Worm (Caenorhabditis elegans): ENCODE data around the gene F02C12.2.
A peak's percentile ranks its signal among the peaks of the same experiment; 100 is the strongest.

Gene F02C12.2

DNA sequence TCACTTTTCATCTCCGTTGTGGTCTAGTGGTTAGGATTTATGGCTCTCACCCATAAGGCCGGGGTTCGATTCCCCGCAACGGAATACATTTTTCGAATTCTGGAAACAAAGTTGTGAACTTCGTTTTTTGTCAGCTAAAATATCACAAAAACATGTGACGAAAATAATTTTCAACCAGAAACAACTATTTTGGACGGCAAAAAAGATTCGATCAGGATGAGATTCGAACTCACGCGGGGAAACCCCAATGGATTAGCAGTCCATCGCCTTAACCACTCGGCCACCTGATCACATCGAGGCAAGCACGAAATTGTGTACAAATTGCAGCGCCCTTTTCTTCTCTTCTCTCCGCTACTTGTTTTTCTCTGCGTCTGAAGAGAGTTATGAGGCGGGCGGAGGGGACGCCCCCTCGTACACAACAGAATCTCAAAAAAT, 49.6 kb upstream of the F02C12.2 start (continued):
- TF ChIP-seq ceh-79 (tag; optimal IDR thresholded peaks at IDR 0.05) (peak; percentile 19), zim-3 (tag; optimal IDR thresholded peaks at IDR 0.05) (peak; percentile 56), ztf-25 (GFP tag; IDR thresholded peaks at IDR 0.05) (0 out of 2 replicates have a peak, but pooled peaks have one; percentile 55), egl-18 (GFP tag; IDR thresholded peaks at IDR 0.05) (peak; percentile 76), hlh-12 (tag; optimal IDR thresholded peaks at IDR 0.05) (peak; percentile 84), mes-4 (tag; optimal IDR thresholded peaks at IDR 0.05) (peak; percentile 81), F10E7.11 (tag; optimal IDR thresholded peaks at IDR 0.05) (peak; percentile 64), T26A5.8 (tag; optimal IDR thresholded peaks at IDR 0.05) (peak; percentile 89), ceh-100 (GFP tag; IDR thresholded peaks at IDR 0.05) (0 out of 2 replicates have a peak, but pooled peaks have one; percentile 25), nhr-80 (tag; optimal IDR thresholded peaks at IDR 0.05) (peak; percentile 86)

DNA sequence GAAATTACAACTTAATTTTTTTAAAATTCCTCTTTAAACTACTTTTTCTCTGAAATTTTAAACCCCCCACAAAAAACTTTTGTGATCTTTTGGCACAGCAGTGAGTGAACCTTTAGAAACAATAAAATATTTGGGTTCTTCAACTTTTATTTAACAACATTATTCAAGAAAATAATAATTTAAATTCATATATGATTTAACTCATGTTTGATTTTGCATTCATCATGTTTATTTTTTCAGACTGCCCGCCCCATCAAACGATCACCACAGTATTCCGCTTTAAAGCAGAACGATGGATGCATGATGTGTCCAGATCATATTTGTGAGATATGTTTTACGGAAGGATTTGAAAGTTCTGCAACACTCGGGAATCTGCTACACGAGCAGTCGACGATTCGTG, 47.3 kb upstream of the F02C12.2 start, which contains the start of gene set-8:
Gene set-8, plus strand, starts transcription at position 301 of the 400 bp plus-strand sequence.
- no peak for TF ChIP-seq hmg-20 (GFP tag; IDR thresholded peaks at IDR 0.05)
- no peak for TF ChIP-seq ama-1 (optimal IDR thresholded peaks at IDR 0.05)
- no peak for TF ChIP-seq ama-1 (GFP tag; optimal IDR thresholded peaks at IDR 0.05)
- no peak for TF ChIP-seq F52B5.7 (tag; optimal IDR thresholded peaks at IDR 0.05)
- TF ChIP-seq tbx-9 (tag; optimal IDR thresholded peaks at IDR 0.05; ENCODE audit: borderline replicate concordance), result no peak
- TF ChIP-seq ztf-6 (GFP tag; IDR thresholded peaks at IDR 0.05), result no peak
- TF ChIP-seq hsf-1 (GFP tag; IDR thresholded peaks at IDR 0.05), result no peak

DNA sequence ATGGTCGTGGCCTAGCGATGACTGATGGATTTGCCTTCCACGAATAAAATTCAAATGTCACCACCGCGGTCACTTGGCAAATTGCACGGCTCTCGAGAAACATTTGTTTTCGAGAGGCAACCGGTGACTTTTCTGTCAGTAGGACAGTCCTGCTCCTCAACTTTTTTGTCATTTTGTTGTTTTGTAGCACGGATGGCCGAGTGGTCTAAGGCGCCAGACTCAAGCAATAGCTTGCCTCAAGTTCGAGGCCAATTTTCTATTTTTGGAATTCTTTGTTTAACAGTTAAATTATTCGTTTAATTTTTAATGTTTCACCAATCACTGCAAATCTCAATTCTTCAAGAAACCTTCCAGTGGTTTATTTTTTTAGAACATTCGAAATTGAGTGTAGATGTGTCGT, 45.1 kb upstream of the F02C12.2 start:
- TF ChIP-seq ztf-18 (tag; optimal IDR thresholded peaks at IDR 0.05) (peak; percentile 9), ets-4 (GFP tag; optimal IDR thresholded peaks at IDR 0.05) (no peak), snpc-4 (GFP tag; optimal IDR thresholded peaks at IDR 0.05) (no peak), snpc-4 (tag; optimal IDR thresholded peaks at IDR 0.05) (peak in 1 of 4 experiments; percentile 36), hmg-1.2 (GFP tag; IDR thresholded peaks at IDR 0.05) (peak; percentile 38; the same call in 1 of the 2 replicates), B0261.1 (tag; optimal IDR thresholded peaks at IDR 0.05) (peak; percentile 71), D2030.7 (GFP tag; IDR thresholded peaks at IDR 0.05) (peak; percentile 54), ekl-4 (GFP tag; IDR thresholded peaks at IDR 0.05) (no peak), tbp1 (GFP tag; optimal IDR thresholded peaks at IDR 0.05) (peak; percentile 85), atf-7 (tag; optimal IDR thresholded peaks at IDR 0.05) (no peak), nhr-90 (tag; optimal IDR thresholded peaks at IDR 0.05) (peak; percentile 33), die-1 (tag; optimal IDR thresholded peaks at IDR 0.05) (peak; percentile 48), lin-26 (GFP tag; IDR thresholded peaks at IDR 0.05) (peak; percentile 59; the same call in 1 of the 2 replicates), ztf-25 (GFP tag; IDR thresholded peaks at IDR 0.05) (0 out of 2 replicates have a peak, but pooled peaks have one; percentile 51), rpc-1 (optimal IDR thresholded peaks at IDR 0.05) (peak; percentile 63), rpc-1 (tag; optimal IDR thresholded peaks at IDR 0.05) (peak; percentile 84)

DNA sequence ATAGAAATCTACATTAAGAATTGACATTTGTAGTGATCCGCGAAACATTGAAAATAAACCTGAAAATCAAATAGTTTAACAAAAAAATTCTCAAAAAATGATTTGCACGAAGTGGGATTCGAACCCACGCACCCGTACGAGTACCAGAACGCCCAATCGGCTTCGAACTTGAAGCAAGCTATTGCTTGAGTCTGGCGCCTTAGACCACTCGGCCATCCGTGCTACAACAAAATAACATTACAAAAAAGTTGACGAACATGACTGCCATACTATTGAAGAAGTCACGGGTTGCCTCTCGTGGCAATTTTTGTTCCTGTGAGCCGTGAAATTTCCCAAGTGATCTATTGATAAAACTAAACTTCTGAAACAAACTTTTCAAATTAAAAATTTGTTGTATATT, 44.2 kb upstream of the F02C12.2 start:
- TF ChIP-seq ccch-3 (GFP tag; optimal IDR thresholded peaks at IDR 0.05) (no peak), madf-3 (GFP tag; IDR thresholded peaks at IDR 0.05) (no peak), snpc-3.4 (tag; optimal IDR thresholded peaks at IDR 0.05) (no peak), madf-8 (GFP tag; conservative IDR thresholded peaks at IDR 0.05) (no peak), let-526 (GFP tag; IDR thresholded peaks at IDR 0.05) (no peak), somi-1 (GFP tag; optimal IDR thresholded peaks at IDR 0.05) (no peak), hmg-1.2 (GFP tag; IDR thresholded peaks at IDR 0.05) (peak; percentile 44; the same call in 1 of the 2 replicates), attf-6 (GFP tag; IDR thresholded peaks at IDR 0.05) (no peak), zim-3 (tag; optimal IDR thresholded peaks at IDR 0.05) (no peak), C06A6.2 (GFP tag; conservative IDR thresholded peaks at IDR 0.05) (no peak), tbp1 (GFP tag; optimal IDR thresholded peaks at IDR 0.05) (peak; percentile 84), B0261.1 (tag; optimal IDR thresholded peaks at IDR 0.05) (peak; percentile 72), nfya-2 (GFP tag; IDR thresholded peaks at IDR 0.05) (no peak), dox-1 (GFP tag; IDR thresholded peaks at IDR 0.05) (peak; percentile 45; the same call in 1 of the 2 replicates), hmg-20 (GFP tag; IDR thresholded peaks at IDR 0.05) (peak; percentile 55; the same call in 1 of the 2 replicates), snpc-4 (GFP tag; optimal IDR thresholded peaks at IDR 0.05) (peak; percentile 62), snpc-4 (tag; optimal IDR thresholded peaks at IDR 0.05) (peak in 2 of 4 experiments; percentile 36 to 58), F10E7.11 (tag; optimal IDR thresholded peaks at IDR 0.05) (no peak), Y53G8AR.9 (GFP tag; conservative IDR thresholded peaks at IDR 0.05) (0 out of 2 replicates have a peak, but pooled peaks have one; percentile 22), snpc-1.3 (tag; optimal IDR thresholded peaks at IDR 0.05; ENCODE audit: insufficient read depth) (peak; percentile 63), F52B5.7 (tag; optimal IDR thresholded peaks at IDR 0.05) (no peak)
